Worm (Caenorhabditis elegans) whole organism, young adult: ENCODE data around the gene F20A1.4.

Experiments used
- D2030.7 ChIP-seq: fragments of 200-800 bp; sonication (Bioruptor generic); IDR thresholded peaks from 2 replicates; pipeline ENCODE4 v1.3.6; 2022; ENCODE audit warnings: missing genetic modification reagents, missing genetic modification characterization, missing compliant biosample characterization
- F23B12.7 ChIP-seq: sonication (generic microtip); optimal IDR thresholded peaks from 2 replicates; lab custom pipeline; 2017; ENCODE audit warnings: missing genetic modification characterization, mild to moderate bottlenecking, missing compliant biosample characterization, antibody characterized with exemption, moderate library complexity; ENCODE audit not compliant: insufficient read depth
- F39B2.1 ChIP-seq: fragments of 200-800 bp; sonication (Bioruptor generic); IDR thresholded peaks from 2 replicates; pipeline ENCODE4 v1.3.6; 2022; ENCODE audit warnings: missing genetic modification reagents, missing genetic modification characterization, missing compliant biosample characterization
- F55B11.4 ChIP-seq: sonication (generic microtip); optimal IDR thresholded peaks from 2 replicates; lab custom pipeline; 2016; ENCODE audit warnings: missing compliant biosample characterization, missing genetic modification characterization, borderline replicate concordance; ENCODE audit not compliant: insufficient read depth
- F57C9.4 ChIP-seq: sonication (generic microtip); optimal IDR thresholded peaks from 2 replicates; lab custom pipeline; 2017; ENCODE audit warnings: mild to moderate bottlenecking, missing genetic modification characterization, missing compliant biosample characterization
- K12H6.12 ChIP-seq: fragments of 200-800 bp; sonication (Bioruptor generic); optimal IDR thresholded peaks from 2 replicates; lab custom pipeline; 2018; ENCODE audit warnings: mild to moderate bottlenecking, missing genetic modification characterization, missing compliant biosample characterization
- Y53G8AR.9 ChIP-seq: fragments of 200-800 bp; sonication (Bioruptor generic); conservative IDR thresholded peaks from 2 replicates; pipeline ENCODE4 v1.3.6; 2022; ENCODE audit warnings: missing genetic modification reagents, missing genetic modification characterization, missing compliant biosample characterization
- Y56A3A.18 ChIP-seq: fragments of 200-800 bp; sonication (Bioruptor generic); IDR thresholded peaks from 2 replicates; pipeline ENCODE4 v1.3.6; 2022; ENCODE audit warnings: missing genetic modification reagents, missing genetic modification characterization, missing compliant biosample characterization
- Y95B8A.8 ChIP-seq: fragments of 200-800 bp; sonication (Bioruptor generic); IDR thresholded peaks from 2 replicates; pipeline ENCODE4 v1.3.6; 2022; ENCODE audit warnings: missing genetic modification reagents, missing genetic modification characterization, missing compliant biosample characterization
- akir-1 ChIP-seq: fragments of 200-800 bp; sonication (Bioruptor generic); optimal IDR thresholded peaks from 2 replicates; lab custom pipeline; 2018; ENCODE audit warnings: mild to moderate bottlenecking, missing genetic modification characterization, moderate library complexity, missing compliant biosample characterization
- aptf-3 ChIP-seq: fragments of 200-800 bp; sonication (Bioruptor generic); IDR thresholded peaks from 2 replicates; pipeline ENCODE4 v1.3.6; 2022; ENCODE audit warnings: missing genetic modification characterization, missing compliant biosample characterization
- atf-7 ChIP-seq: sonication (generic microtip); optimal IDR thresholded peaks from 2 replicates; lab custom pipeline; 2017; ENCODE audit warnings: mild to moderate bottlenecking, missing genetic modification characterization, missing compliant biosample characterization
- attf-3 ChIP-seq: fragments of 200-800 bp; sonication (Bioruptor generic); conservative IDR thresholded peaks from 2 replicates; pipeline ENCODE4 v1.3.6; 2022; ENCODE audit warnings: missing genetic modification reagents, missing genetic modification characterization, missing compliant biosample characterization
- attf-5 ChIP-seq: fragments of 200-800 bp; sonication (Bioruptor generic); optimal IDR thresholded peaks from 2 replicates; lab custom pipeline; 2018; ENCODE audit warnings: mild to moderate bottlenecking, missing genetic modification characterization, missing compliant biosample characterization
- bed-1 ChIP-seq: fragments of 200-800 bp; sonication (Bioruptor generic); IDR thresholded peaks from 2 replicates; pipeline ENCODE4 v1.3.6; 2022; ENCODE audit warnings: missing genetic modification reagents, missing genetic modification characterization, missing compliant biosample characterization
- ccch-3 ChIP-seq: fragments of 200-800 bp; sonication (Bioruptor generic); optimal IDR thresholded peaks from 2 replicates; lab custom pipeline; 2018; ENCODE audit warnings: mild to moderate bottlenecking, missing genetic modification characterization, missing compliant biosample characterization
- cebp-1 ChIP-seq, 2 experiments: fragments of 200-800 bp in 1 of 2; sonication (Bioruptor generic) in 1 of 2; sonication (generic microtip) in 1 of 2; IDR thresholded peaks in 1 of 2; optimal IDR thresholded peaks in 1 of 2; 2 replicates each; pipeline versions ENCODE4 v1.3.6 to Lab custom; 2017 to 2022; ENCODE audit warnings: missing compliant biosample characterization in 2 of 2, missing genetic modification characterization in 2 of 2, mild to moderate bottlenecking in 1 of 2, missing genetic modification reagents in 1 of 2, moderate library complexity in 1 of 2
- ceh-58 ChIP-seq: fragments of 200-800 bp; sonication (Bioruptor generic); IDR thresholded peaks from 2 replicates; pipeline ENCODE4 v1.3.6; 2022; ENCODE audit warnings: missing genetic modification characterization, missing compliant biosample characterization
- egrh-3 ChIP-seq: fragments of 200-800 bp; sonication (Bioruptor generic); IDR thresholded peaks from 2 replicates; pipeline ENCODE4 v1.3.6; 2022; ENCODE audit warnings: missing genetic modification reagents, missing genetic modification characterization, missing compliant biosample characterization
- ekl-4 ChIP-seq: fragments of 200-800 bp; sonication (Bioruptor generic); IDR thresholded peaks from 2 replicates; pipeline ENCODE4 v1.3.6; 2022; ENCODE audit warnings: missing genetic modification reagents, missing genetic modification characterization, missing compliant biosample characterization
- ets-4 ChIP-seq: fragments of 200-800 bp; sonication (Bioruptor generic); optimal IDR thresholded peaks from 2 replicates; lab custom pipeline; 2018; ENCODE audit warnings: mild to moderate bottlenecking, missing genetic modification characterization, missing compliant biosample characterization
- hlh-12 ChIP-seq: sonication (generic microtip); optimal IDR thresholded peaks from 2 replicates; lab custom pipeline; 2016; ENCODE audit warnings: missing genetic modification characterization, missing compliant biosample characterization
- hlh-26 ChIP-seq: fragments of 200-800 bp; sonication (Bioruptor generic); conservative IDR thresholded peaks from 2 replicates; pipeline ENCODE4 v1.3.6; 2022; ENCODE audit warnings: missing genetic modification reagents, missing genetic modification characterization, missing compliant biosample characterization
- hmg-1.2 ChIP-seq: fragments of 200-800 bp; sonication (Bioruptor generic); IDR thresholded peaks from 2 replicates; pipeline ENCODE4 v1.3.6; 2022; ENCODE audit warnings: missing genetic modification reagents, missing genetic modification characterization, missing compliant biosample characterization
- lag-1 ChIP-seq: fragments of 200-800 bp; sonication (Bioruptor generic); IDR thresholded peaks from 2 replicates; pipeline ENCODE4 v1.3.6; 2022; ENCODE audit warnings: missing genetic modification reagents, missing genetic modification characterization, missing compliant biosample characterization
- lin-26 ChIP-seq: fragments of 200-800 bp; sonication (Bioruptor generic); IDR thresholded peaks from 2 replicates; pipeline ENCODE4 v1.3.6; 2022; ENCODE audit warnings: missing genetic modification reagents, missing genetic modification characterization, missing compliant biosample characterization
- lsl-1 ChIP-seq: fragments of 200-800 bp; sonication (Bioruptor generic); optimal IDR thresholded peaks from 2 replicates; lab custom pipeline; 2018; ENCODE audit warnings: mild to moderate bottlenecking, missing genetic modification characterization, moderate library complexity, missing compliant biosample characterization
- mcd-1 ChIP-seq: fragments of 200-800 bp; sonication (Bioruptor generic); IDR thresholded peaks from 2 replicates; pipeline ENCODE4 v1.3.6; 2022; ENCODE audit warnings: missing genetic modification reagents, missing genetic modification characterization, missing compliant biosample characterization
- mel-28 ChIP-seq: sonication (generic microtip); optimal IDR thresholded peaks from 2 replicates; lab custom pipeline; 2016; ENCODE audit warnings: borderline replicate concordance, mild to moderate bottlenecking, missing genetic modification characterization, missing compliant biosample characterization
- mes-4 ChIP-seq: sonication (generic microtip); optimal IDR thresholded peaks from 2 replicates; lab custom pipeline; 2016; ENCODE audit warnings: missing genotype, missing genetic modification characterization, missing compliant biosample characterization
- mxl-1 ChIP-seq: sonication (generic microtip); optimal IDR thresholded peaks from 2 replicates; lab custom pipeline; 2016; ENCODE audit warnings: missing genetic modification characterization, missing compliant biosample characterization
- nhr-27 ChIP-seq: fragments of 200-800 bp; sonication (Bioruptor generic); optimal IDR thresholded peaks from 2 replicates; lab custom pipeline; 2018; ENCODE audit warnings: mild to moderate bottlenecking, missing genetic modification characterization, moderate library complexity, missing compliant biosample characterization
- nhr-80 ChIP-seq: sonication (generic microtip); optimal IDR thresholded peaks from 2 replicates; lab custom pipeline; 2016; ENCODE audit warnings: missing genetic modification characterization, missing compliant biosample characterization
- pbrm-1 ChIP-seq: fragments of 200-800 bp; sonication (Bioruptor generic); IDR thresholded peaks from 2 replicates; pipeline ENCODE4 v1.3.6; 2022; ENCODE audit warnings: missing genetic modification reagents, missing genetic modification characterization, missing compliant biosample characterization
- rec-8 ChIP-seq, 2 experiments: sonication (generic microtip); optimal IDR thresholded peaks; 2 replicates each; lab custom pipeline; 2016; ENCODE audit warnings: mild to moderate bottlenecking in 2 of 2, missing genetic modification characterization in 2 of 2, missing genetic modification reagents in 2 of 2, missing genotype in 2 of 2, missing biosample characterization in 1 of 2, missing compliant biosample characterization in 1 of 2, moderate library complexity in 1 of 2
- rpc-1 ChIP-seq, 2 experiments: fragments of 150-350 bp in 1 of 2; sonication (generic microtip) in 1 of 2; optimal IDR thresholded peaks; 2 replicates each; lab custom pipeline; 2014 to 2018; ENCODE audit warnings: missing biosample characterization in 1 of 2, missing genetic modification characterization in 1 of 2, missing genetic modification reagents in 1 of 2, missing genotype in 1 of 2
- sdz-38 ChIP-seq: sonication (generic microtip); optimal IDR thresholded peaks from 2 replicates; lab custom pipeline; 2016; ENCODE audit warnings: missing genotype, missing genetic modification characterization, missing compliant biosample characterization
- snpc-1.1 ChIP-seq: sonication (generic microtip); optimal IDR thresholded peaks from 2 replicates; lab custom pipeline; 2017; ENCODE audit warnings: missing genetic modification characterization, mild to moderate bottlenecking, missing compliant biosample characterization, antibody characterized with exemption, moderate library complexity, missing genotype, missing genetic modification reagents; ENCODE audit not compliant: insufficient read depth
- snpc-1.3 ChIP-seq: sonication (generic microtip); optimal IDR thresholded peaks from 2 replicates; lab custom pipeline; 2017; ENCODE audit warnings: missing genetic modification characterization, mild to moderate bottlenecking, missing compliant biosample characterization, antibody characterized with exemption, moderate library complexity, missing genotype, missing genetic modification reagents; ENCODE audit not compliant: insufficient read depth
- snpc-3.4 ChIP-seq: sonication (generic microtip); optimal IDR thresholded peaks from 2 replicates; lab custom pipeline; 2017; ENCODE audit warnings: missing genetic modification characterization, mild to moderate bottlenecking, missing compliant biosample characterization, antibody characterized with exemption, moderate library complexity, missing genotype, missing genetic modification reagents
- somi-1 ChIP-seq: fragments of 200-800 bp; sonication (Bioruptor generic); optimal IDR thresholded peaks from 2 replicates; lab custom pipeline; 2018; ENCODE audit warnings: mild to moderate bottlenecking, missing genetic modification characterization, missing compliant biosample characterization
- xnd-1 ChIP-seq: sonication (generic microtip); optimal IDR thresholded peaks from 2 replicates; lab custom pipeline; 2016; ENCODE audit warnings: missing genotype, missing genetic modification reagents, missing genetic modification characterization, missing compliant biosample characterization
- zim-3 ChIP-seq: sonication (generic microtip); optimal IDR thresholded peaks from 2 replicates; lab custom pipeline; 2017; ENCODE audit warnings: mild to moderate bottlenecking, missing genetic modification characterization, moderate library complexity, missing compliant biosample characterization
- ztf-18 ChIP-seq: sonication (generic microtip); optimal IDR thresholded peaks from 2 replicates; lab custom pipeline; 2016; ENCODE audit warnings: missing genotype, mild to moderate bottlenecking, missing genetic modification characterization, missing compliant biosample characterization
- ztf-22 ChIP-seq: fragments of 200-800 bp; sonication (Bioruptor generic); optimal IDR thresholded peaks from 2 replicates; lab custom pipeline; 2018; ENCODE audit warnings: mild to moderate bottlenecking, missing genetic modification characterization, moderate library complexity, missing compliant biosample characterization
- ztf-25 ChIP-seq: fragments of 200-800 bp; sonication (Bioruptor generic); IDR thresholded peaks from 2 replicates; pipeline ENCODE4 v1.3.6; 2022; ENCODE audit warnings: missing genetic modification reagents, missing genetic modification characterization, missing compliant biosample characterization
- ztf-26 ChIP-seq: sonication (generic microtip); optimal IDR thresholded peaks from 2 replicates; lab custom pipeline; 2017; ENCODE audit warnings: missing genetic modification characterization, missing compliant biosample characterization
- ztf-6 ChIP-seq: fragments of 200-800 bp; sonication (Bioruptor generic); IDR thresholded peaks from 2 replicates; pipeline ENCODE4 v1.3.6; 2022; ENCODE audit warnings: missing genetic modification reagents, missing genetic modification characterization, missing compliant biosample characterization

F20A1.4 gene

DNA sequence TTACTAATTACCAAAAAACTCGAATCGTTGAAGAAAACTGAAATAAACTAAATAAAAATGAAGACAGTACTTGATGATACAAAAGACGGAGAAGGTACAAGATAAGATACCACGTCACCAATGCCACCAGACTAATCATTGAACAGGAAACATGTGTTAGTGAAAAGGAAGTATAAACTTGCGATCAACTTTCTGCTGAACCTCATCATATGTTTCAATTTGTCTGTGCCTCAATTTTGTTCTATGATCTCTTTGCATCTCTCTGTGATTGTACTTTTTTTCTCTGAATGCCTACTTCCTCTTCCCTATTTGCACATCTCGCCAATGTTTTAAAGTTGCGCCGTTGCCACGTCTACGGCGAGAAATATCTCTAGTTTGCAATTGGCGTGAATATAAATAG, 27.7 kb downstream of the F20A1.4 start (continued):
- no peak for TF ChIP-seq mcd-1 (GFP tag; lab: Robert Waterston, UW)
- TF ChIP-seq egrh-3 (GFP tag; lab: Robert Waterston, UW), result no peak
- no peak for TF ChIP-seq lsl-1 (GFP tag; lab: Kevin White, UChicago)
- no peak for TF ChIP-seq aptf-3 (GFP tag; lab: Robert Waterston, UW)
- TF ChIP-seq nhr-27 (tag; lab: Kevin White, UChicago), result no peak
- TF ChIP-seq mel-28 (tag; lab: Kevin White, UChicago), result no peak
- no peak for TF ChIP-seq ztf-22 (GFP tag; lab: Kevin White, UChicago)
- TF ChIP-seq Y95B8A.8, result no peak
- no peak for TF ChIP-seq K12H6.12
- TF ChIP-seq mes-4 (tag; lab: Kevin White, UChicago), result no peak
- peak; percentile 69 for TF ChIP-seq somi-1 (GFP tag; lab: Kevin White, UChicago)
- TF ChIP-seq xnd-1 (tag; lab: Kevin White, UChicago), result no peak
- peak; percentile 22 for TF ChIP-seq attf-5 (GFP tag; lab: Kevin White, UChicago)
- TF ChIP-seq F39B2.1 (GFP tag; lab: Robert Waterston, UW), result no peak
- no peak for TF ChIP-seq hlh-12 (tag; lab: Kevin White, UChicago)
- no peak for TF ChIP-seq F23B12.7 (tag; lab: Kevin White, UChicago)
- TF ChIP-seq akir-1, result no peak
- TF ChIP-seq ets-4 (GFP tag; lab: Kevin White, UChicago), result no peak
- TF ChIP-seq pbrm-1 (GFP tag; lab: Robert Waterston, UW), result no peak
- no peak for TF ChIP-seq snpc-1.3
- TF ChIP-seq ekl-4 (GFP tag; lab: Robert Waterston, UW), result no peak
- no peak for TF ChIP-seq cebp-1 (GFP tag; IDR thresholded peaks at IDR 0.05; lab: Robert Waterston, UW)
- peak; percentile 41 for TF ChIP-seq cebp-1 (tag; optimal IDR thresholded peaks at IDR 0.05; lab: Kevin White, UChicago)
- peak; percentile 52 for TF ChIP-seq ztf-26 (tag; lab: Kevin White, UChicago)
- no peak for TF ChIP-seq F55B11.4 (tag; lab: Kevin White, UChicago)
- TF ChIP-seq ztf-18, result no peak
- TF ChIP-seq bed-1, result no peak
- TF ChIP-seq Y53G8AR.9, result no peak
- no peak for TF ChIP-seq ceh-58 (GFP tag; lab: Robert Waterston, UW)
- TF ChIP-seq hlh-26, result no peak
- no peak for TF ChIP-seq rec-8 (tag; optimal IDR thresholded peaks at IDR 0.05; lab: Kevin White, UChicago)
- no peak for TF ChIP-seq attf-3 (GFP tag; lab: Robert Waterston, UW)
- no peak for TF ChIP-seq snpc-1.1 (tag; lab: Kevin White, UChicago)
- no peak for TF ChIP-seq ztf-6 (GFP tag; lab: Robert Waterston, UW)
- TF ChIP-seq sdz-38 (tag; lab: Kevin White, UChicago), result no peak
- TF ChIP-seq lag-1 (GFP tag; lab: Robert Waterston, UW), result no peak
- TF ChIP-seq zim-3 (tag; lab: Kevin White, UChicago), result no peak
- no peak for TF ChIP-seq D2030.7
- TF ChIP-seq hmg-1.2 (GFP tag; lab: Robert Waterston, UW), result peak; percentile 44; the same call in 1 of the 2 replicates
- TF ChIP-seq snpc-3.4, result no peak
- TF ChIP-seq atf-7 (tag; lab: Kevin White, UChicago), result peak; percentile 58
- TF ChIP-seq mxl-1 (tag; lab: Kevin White, UChicago), result no peak
- TF ChIP-seq ztf-25 (GFP tag; lab: Robert Waterston, UW), result no peak
- no peak for TF ChIP-seq Y56A3A.18 (GFP tag; lab: Robert Waterston, UW)
- no peak for TF ChIP-seq F57C9.4 (tag; lab: Kevin White, UChicago)
- TF ChIP-seq lin-26 (GFP tag; lab: Robert Waterston, UW), result no peak
- TF ChIP-seq nhr-80 (tag; lab: Kevin White, UChicago), result peak; percentile 66
- TF ChIP-seq rpc-1 (optimal IDR thresholded peaks at IDR 0.05; lab: Kevin White, UChicago), result no peak
- no peak for TF ChIP-seq rpc-1 (tag; optimal IDR thresholded peaks at IDR 0.05; lab: Kevin White, UChicago)
- no peak for TF ChIP-seq ccch-3 (GFP tag; lab: Kevin White, UChicago)
